Worm (Caenorhabditis elegans) whole organism, midembryonic: ENCODE data around the gene C14E2.11.

ENCODE experiments used
- T22C8.4 ChIP-seq: fragments of 200-800 bp; sonication (Bioruptor generic); IDR thresholded peaks from 2 replicates; pipeline ENCODE4 v1.3.6; 2022; ENCODE audit warnings: missing genetic modification characterization, missing compliant biosample characterization
- cog-1 ChIP-seq: sonication (generic microtip); optimal IDR thresholded peaks from 2 replicates; lab custom pipeline; 2016; ENCODE audit warnings: missing genetic modification characterization, missing compliant biosample characterization
- flt-1 ChIP-seq: fragments of 200-800 bp; sonication (Bioruptor generic); IDR thresholded peaks from 2 replicates; pipeline ENCODE4 v1.3.6; 2022; ENCODE audit warnings: missing genetic modification characterization, missing compliant biosample characterization
- klf-2 ChIP-seq: fragments of 200-800 bp; sonication (Bioruptor generic); conservative IDR thresholded peaks from 2 replicates; pipeline ENCODE4 v1.3.6; 2022; ENCODE audit warnings: missing genetic modification reagents, missing genetic modification characterization, missing compliant biosample characterization
- med-1 ChIP-seq: sonication (generic microtip); optimal IDR thresholded peaks from 2 replicates; lab custom pipeline; 2017; ENCODE audit warnings: missing genetic modification characterization, mild to moderate bottlenecking, missing compliant biosample characterization, antibody characterized with exemption, missing genetic modification reagents; ENCODE audit not compliant: insufficient read depth
- ref-1 ChIP-seq: fragments of 200-800 bp; sonication (Bioruptor generic); conservative IDR thresholded peaks from 2 replicates; pipeline ENCODE4 v1.3.6; 2022; ENCODE audit warnings: missing genetic modification reagents, missing genetic modification characterization, missing compliant biosample characterization
- tab-1 ChIP-seq: fragments of 200-800 bp; sonication (Bioruptor generic); IDR thresholded peaks from 2 replicates; pipeline ENCODE4 v1.3.6; 2022; ENCODE audit warnings: missing genetic modification characterization, missing compliant biosample characterization
- ztf-23 ChIP-seq: fragments of 200-800 bp; sonication (Bioruptor generic); IDR thresholded peaks from 2 replicates; pipeline ENCODE4 v1.3.6; 2022; ENCODE audit warnings: missing genetic modification reagents, missing genetic modification characterization, missing compliant biosample characterization
- ztf-29 ChIP-seq: fragments of 200-800 bp; sonication (Bioruptor generic); IDR thresholded peaks from 2 replicates; pipeline ENCODE4 v1.3.6; 2022; ENCODE audit warnings: missing genetic modification reagents, missing genetic modification characterization, missing compliant biosample characterization

Gene C14E2.11

ce11 chrX:1800980-1801506, at the start of gene C14E2.11:
C14E2.11 (plus strand) TSS chrX:1801456.
- TF ChIP-seq ztf-23 (GFP tag; lab: Robert Waterston, UW) (no peak), cog-1 (no peak), flt-1 (GFP tag; lab: Robert Waterston, UW) (no peak), T22C8.4 (GFP tag; lab: Robert Waterston, UW) (no peak), med-1 (GFP tag; lab: Kevin White, UChicago) (no peak), ref-1 (GFP tag; lab: Robert Waterston, UW) (no peak), ztf-29 (GFP tag; lab: Robert Waterston, UW) (no peak), tab-1 (GFP tag; lab: Robert Waterston, UW) (no peak), klf-2 (no peak)

DNA sequence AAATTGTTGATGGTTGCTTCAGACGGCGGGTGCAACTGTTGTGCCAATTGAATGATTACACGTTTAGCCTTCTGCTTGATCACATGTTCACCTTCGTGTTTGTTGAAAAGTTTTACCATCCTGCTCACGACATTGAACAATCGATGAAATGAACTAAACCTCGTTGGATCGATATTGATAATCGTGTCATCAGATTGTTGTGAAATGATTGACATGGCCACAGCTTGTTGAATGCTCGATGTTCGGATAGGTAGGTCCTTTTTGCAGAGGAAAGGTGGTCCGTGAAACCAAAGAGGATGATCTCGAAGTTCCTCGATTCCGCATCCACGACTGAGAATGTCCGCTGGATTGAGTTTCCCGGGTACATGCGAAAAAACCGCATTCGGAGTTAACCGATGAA, 31.6 kb upstream of the C14E2.11 start:
- TF ChIP-seq cog-1 (no peak), ztf-23 (GFP tag; lab: Robert Waterston, UW) (no peak), flt-1 (GFP tag; lab: Robert Waterston, UW) (no peak), ref-1 (GFP tag; lab: Robert Waterston, UW) (no peak), tab-1 (GFP tag; lab: Robert Waterston, UW) (no peak), klf-2 (no peak), ztf-29 (GFP tag; lab: Robert Waterston, UW) (no peak), med-1 (GFP tag; lab: Kevin White, UChicago) (no peak), T22C8.4 (GFP tag; lab: Robert Waterston, UW) (no peak)

ce11 chrX:1777988-1778387, 23.3 kb upstream of the C14E2.11 start, which contains the start of gene elc-2:
elc-2 (minus strand) TSS chrX:1778088.
- TF ChIP-seq T22C8.4 (GFP tag; lab: Robert Waterston, UW): no peak
- TF ChIP-seq klf-2: no peak
- TF ChIP-seq ztf-29 (GFP tag; lab: Robert Waterston, UW): no peak
- TF ChIP-seq tab-1 (GFP tag; lab: Robert Waterston, UW): no peak
- no peak for TF ChIP-seq cog-1
- no peak for TF ChIP-seq ztf-23 (GFP tag; lab: Robert Waterston, UW)
- TF ChIP-seq ref-1 (GFP tag; lab: Robert Waterston, UW): no peak
- TF ChIP-seq med-1 (GFP tag; lab: Kevin White, UChicago): no peak
- TF ChIP-seq flt-1 (GFP tag; lab: Robert Waterston, UW): no peak

DNA sequence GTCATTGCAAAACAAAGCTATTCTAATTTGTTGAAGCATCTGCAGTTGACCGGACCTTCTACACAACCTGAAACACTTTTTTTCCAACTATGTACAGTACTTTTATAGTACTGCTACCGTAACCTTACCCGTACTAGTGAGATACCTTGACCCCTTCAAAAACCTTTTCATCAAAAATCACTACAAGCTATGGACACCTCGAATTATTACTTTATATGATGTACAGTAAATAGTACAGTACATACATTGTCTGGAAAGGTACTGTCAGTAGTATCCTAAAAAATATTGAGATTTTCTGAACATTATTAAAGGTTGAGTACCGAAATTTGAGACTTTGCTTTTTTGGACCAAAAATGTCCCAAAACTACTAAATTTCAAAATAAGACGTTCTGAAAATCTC, 15.6 kb upstream of the C14E2.11 start:
- TF ChIP-seq med-1 (GFP tag; lab: Kevin White, UChicago) (no peak), ref-1 (GFP tag; lab: Robert Waterston, UW) (no peak), T22C8.4 (GFP tag; lab: Robert Waterston, UW) (no peak)

DNA sequence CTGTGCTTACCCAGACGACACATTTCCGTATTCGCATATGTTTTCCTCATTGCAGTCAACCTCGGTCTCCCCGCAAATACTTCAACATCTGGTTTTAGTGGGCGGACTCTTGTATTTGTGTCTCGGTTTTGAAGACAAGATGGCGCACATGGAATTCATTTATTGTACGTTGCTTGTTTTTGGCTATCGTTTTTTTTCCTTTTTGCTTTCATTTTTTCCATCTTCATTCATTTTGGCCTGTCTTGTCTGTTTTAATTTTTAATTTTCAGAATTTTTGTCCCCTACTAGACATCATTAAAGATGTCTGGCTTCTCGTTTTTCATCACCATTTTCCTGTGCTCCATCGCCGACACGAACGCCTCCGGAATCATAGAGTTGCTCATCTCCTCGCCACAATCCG, 14.6 kb upstream of the C14E2.11 start, which contains the start of gene arg-1:
Gene arg-1 (plus strand): TSS at position 301 of the 400 bp plus-strand sequence.
- no peak for TF ChIP-seq med-1 (GFP tag; lab: Kevin White, UChicago)

ce11 chrX:1791095-1791494, 10.2 kb upstream of the C14E2.11 start:
- TF ChIP-seq ztf-23 (GFP tag; lab: Robert Waterston, UW): no peak
- no peak for TF ChIP-seq cog-1
- TF ChIP-seq ztf-29 (GFP tag; lab: Robert Waterston, UW): no peak
- no peak for TF ChIP-seq klf-2
- TF ChIP-seq tab-1 (GFP tag; lab: Robert Waterston, UW): no peak
- 0 out of 2 replicates have a peak, but pooled peaks have one; percentile 41 for TF ChIP-seq flt-1 (GFP tag; lab: Robert Waterston, UW)
- no peak for TF ChIP-seq ref-1 (GFP tag; lab: Robert Waterston, UW)

- TF ChIP-seq T22C8.4 (GFP tag; lab: Robert Waterston, UW): no peak
Measured at ce11 chrX:1796067-1796466, 5.2 kb upstream of the C14E2.11 start.

DNA sequence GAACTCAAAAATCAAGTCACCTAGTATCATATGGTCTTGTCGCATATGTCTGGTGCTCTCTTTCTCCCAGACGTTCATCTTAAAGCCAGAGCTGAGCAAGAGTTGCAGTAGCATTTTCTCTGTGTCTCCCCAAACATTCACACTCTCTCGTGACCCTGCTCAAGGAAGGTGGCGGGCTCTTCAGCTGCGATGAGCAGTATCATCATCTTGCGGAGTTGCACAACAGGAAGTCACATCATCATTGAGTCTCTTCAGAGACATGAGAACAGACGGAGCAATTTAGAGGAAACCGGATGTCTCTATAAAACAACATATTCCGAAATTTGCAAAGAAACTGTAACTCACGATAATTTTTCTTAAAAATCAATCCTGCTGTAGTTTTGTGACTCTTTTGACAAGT, 2.7 kb upstream of the C14E2.11 start:
- TF ChIP-seq cog-1 (no peak), klf-2 (no peak)

DNA sequence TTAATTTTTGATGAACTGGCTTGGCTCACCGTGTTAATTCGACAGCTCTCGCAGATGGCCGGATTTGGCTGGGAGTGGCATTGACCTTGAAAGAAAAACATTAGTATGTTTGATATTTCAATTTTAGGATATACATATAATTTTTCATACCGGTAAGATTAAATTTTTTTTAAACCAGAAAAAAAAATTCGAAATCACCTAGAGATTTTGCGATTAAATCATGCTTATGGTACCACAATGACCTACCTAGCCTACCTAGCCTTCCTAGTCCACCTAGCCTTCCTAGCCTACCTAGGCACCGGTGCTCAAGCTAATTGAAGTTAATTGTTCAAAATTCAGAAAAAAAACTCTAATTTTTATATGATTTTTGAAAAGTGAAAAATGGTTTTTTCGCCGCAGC, 10.2 kb downstream of the C14E2.11 start, which contains the start of gene C14E2.3:
Gene C14E2.3 (minus strand): TSS at position 101 of the 400 bp plus-strand sequence.
- TF ChIP-seq flt-1 (GFP tag; lab: Robert Waterston, UW): no peak
- TF ChIP-seq ztf-23 (GFP tag; lab: Robert Waterston, UW): no peak
- no peak for TF ChIP-seq ref-1 (GFP tag; lab: Robert Waterston, UW)
- TF ChIP-seq ztf-29 (GFP tag; lab: Robert Waterston, UW): no peak
- TF ChIP-seq klf-2: no peak
- no peak for TF ChIP-seq T22C8.4 (GFP tag; lab: Robert Waterston, UW)
- no peak for TF ChIP-seq cog-1
- no peak for TF ChIP-seq med-1 (GFP tag; lab: Kevin White, UChicago)
- no peak for TF ChIP-seq tab-1 (GFP tag; lab: Robert Waterston, UW)

DNA sequence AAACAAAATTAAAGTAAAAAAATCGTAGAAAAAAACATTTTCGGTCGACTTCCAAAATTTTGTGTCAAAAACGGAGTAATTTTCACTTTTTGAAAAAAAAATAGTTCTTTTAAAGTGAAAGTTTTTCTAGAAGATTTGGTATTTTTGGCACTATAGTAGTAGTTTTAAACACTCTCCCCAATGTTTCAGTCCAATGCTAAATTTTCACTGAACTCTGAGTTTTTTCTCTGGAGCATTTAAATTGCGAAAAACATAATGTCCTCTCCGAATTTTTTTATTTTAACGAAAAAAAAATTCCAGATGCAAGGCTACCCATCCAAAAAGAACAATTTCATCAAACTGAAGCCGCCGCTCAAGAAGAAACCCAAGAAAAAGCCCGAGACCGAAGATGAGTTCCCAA, 14.8 kb downstream of the C14E2.11 start, which contains the start of gene C14E2.7:
Gene C14E2.7 (plus strand): TSS at position 301 of the 400 bp plus-strand sequence.
- TF ChIP-seq ref-1 (GFP tag; lab: Robert Waterston, UW) (no peak), med-1 (GFP tag; lab: Kevin White, UChicago) (no peak), flt-1 (GFP tag; lab: Robert Waterston, UW) (no peak), ztf-23 (GFP tag; lab: Robert Waterston, UW) (no peak), cog-1 (no peak), tab-1 (GFP tag; lab: Robert Waterston, UW) (no peak), T22C8.4 (GFP tag; lab: Robert Waterston, UW) (no peak), klf-2 (no peak), ztf-29 (GFP tag; lab: Robert Waterston, UW) (no peak)
